Worm (Caenorhabditis elegans) whole organism, early embryonic: ENCODE results near the gene ZK795.2.

Source experiments
- B0310.2 ChIP-seq: sonication (generic microtip); optimal IDR thresholded peaks from 2 replicates; lab custom pipeline; 2016; ENCODE audit warnings: mild to moderate bottlenecking, missing genetic modification characterization, missing compliant biosample characterization
- F13C5.2 ChIP-seq: sonication (generic microtip); optimal IDR thresholded peaks from 2 replicates; lab custom pipeline; 2017; ENCODE audit warnings: mild to moderate bottlenecking, missing genetic modification characterization, inconsistent platforms, missing compliant biosample characterization
- aly-1 ChIP-seq: sonication (generic microtip); optimal IDR thresholded peaks from 2 replicates; lab custom pipeline; 2016; ENCODE audit warnings: missing genetic modification characterization, missing compliant biosample characterization
- ama-1 ChIP-seq: fragments of 150-350 bp; optimal IDR thresholded peaks from 2 replicates; lab custom pipeline; 2014
- ceh-13 ChIP-seq: fragments of 200-800 bp; sonication (Bioruptor generic); optimal IDR thresholded peaks from 2 replicates; lab custom pipeline; 2018; ENCODE audit warnings: mild to moderate bottlenecking, missing genetic modification characterization, missing compliant biosample characterization
- ceh-36 ChIP-seq: sonication (generic microtip); optimal IDR thresholded peaks from 2 replicates; lab custom pipeline; 2016; ENCODE audit warnings: missing genetic modification characterization, inconsistent platforms, missing compliant biosample characterization
- ets-7 ChIP-seq: sonication (generic microtip); optimal IDR thresholded peaks from 2 replicates; lab custom pipeline; 2016; ENCODE audit warnings: missing genotype, missing genetic modification characterization, missing compliant biosample characterization
- flt-1 ChIP-seq: fragments of 200-800 bp; sonication (Bioruptor generic); IDR thresholded peaks from 2 replicates; pipeline ENCODE4 v1.3.6; 2022; ENCODE audit warnings: missing genetic modification characterization, missing compliant biosample characterization
- hmbx-1 ChIP-seq: sonication (generic microtip); optimal IDR thresholded peaks from 2 replicates; lab custom pipeline; 2016; ENCODE audit warnings: mild to moderate bottlenecking, missing genetic modification characterization, missing compliant biosample characterization
- hmg-4 ChIP-seq: fragments of 200-800 bp; sonication (Bioruptor generic); optimal IDR thresholded peaks from 2 replicates; lab custom pipeline; 2018; ENCODE audit warnings: mild to moderate bottlenecking, missing genetic modification characterization, missing compliant biosample characterization
- hnd-1 ChIP-seq: sonication (generic microtip); optimal IDR thresholded peaks from 2 replicates; lab custom pipeline; 2016; ENCODE audit warnings: missing genetic modification characterization, missing compliant biosample characterization
- pes-1 ChIP-seq: fragments of 200-800 bp; sonication (Bioruptor generic); IDR thresholded peaks from 2 replicates; pipeline ENCODE4 v1.3.6; 2022; ENCODE audit warnings: missing genetic modification reagents, missing genetic modification characterization, missing compliant biosample characterization
- scrt-1 ChIP-seq: fragments of 200-800 bp; sonication (Bioruptor generic); IDR thresholded peaks from 2 replicates; pipeline ENCODE4 v1.3.6; 2022; ENCODE audit warnings: missing genetic modification characterization, missing compliant biosample characterization
- sea-1 ChIP-seq: fragments of 200-800 bp; sonication (Bioruptor generic); conservative IDR thresholded peaks from 2 replicates; pipeline ENCODE4 v1.3.6; 2022; ENCODE audit warnings: missing genetic modification characterization, missing compliant biosample characterization
- tbx-11 ChIP-seq: fragments of 200-800 bp; sonication (Bioruptor generic); IDR thresholded peaks from 2 replicates; pipeline ENCODE4 v1.3.6; 2022; ENCODE audit warnings: missing genetic modification characterization, missing compliant biosample characterization
- tbx-37 ChIP-seq: fragments of 200-800 bp; sonication (Bioruptor generic); conservative IDR thresholded peaks from 2 replicates; pipeline ENCODE4 v1.3.6; 2022; ENCODE audit warnings: missing genetic modification reagents, missing genetic modification characterization, missing compliant biosample characterization
- tra-4 ChIP-seq: sonication (generic microtip); optimal IDR thresholded peaks from 2 replicates; lab custom pipeline; 2017; ENCODE audit warnings: missing genetic modification characterization, missing compliant biosample characterization

Gene ZK795.2

ce11 chrIV:12545902-12546301 is 12.9 kb downstream of the ZK795.2 start:
- TF ChIP-seq pes-1 (GFP tag; lab: Robert Waterston, UW) (peak; percentile 33; the same call in 1 of the 2 replicates), ceh-13 (GFP tag; lab: Kevin White, UChicago) (no peak), tbx-11 (GFP tag; lab: Robert Waterston, UW) (no peak), sea-1 (GFP tag; lab: Robert Waterston, UW) (no peak), tbx-37 (GFP tag; lab: Robert Waterston, UW) (peak; percentile 45; the same call in 1 of the 2 replicates), tra-4 (tag; lab: Kevin White, UChicago) (no peak), ceh-36 (tag; lab: Kevin White, UChicago) (peak; percentile 71), B0310.2 (tag; lab: Kevin White, UChicago) (no peak), flt-1 (no peak), ets-7 (tag; lab: Kevin White, UChicago) (no peak), hmg-4 (peak; percentile 47), ama-1 (peak; percentile 71), aly-1 (tag; lab: Kevin White, UChicago) (no peak), hnd-1 (tag; lab: Kevin White, UChicago) (no peak), scrt-1 (GFP tag; lab: Robert Waterston, UW) (no peak), hmbx-1 (tag; lab: Kevin White, UChicago) (no peak), F13C5.2 (tag; lab: Kevin White, UChicago) (no peak)

- TF ChIP-seq tbx-11 (GFP tag; lab: Robert Waterston, UW): no peak
- no peak for TF ChIP-seq hmg-4
- no peak for TF ChIP-seq hmbx-1 (tag; lab: Kevin White, UChicago)
- TF ChIP-seq sea-1 (GFP tag; lab: Robert Waterston, UW): no peak
- no peak for TF ChIP-seq B0310.2 (tag; lab: Kevin White, UChicago)
- TF ChIP-seq F13C5.2 (tag; lab: Kevin White, UChicago): no peak
- no peak for TF ChIP-seq ets-7 (tag; lab: Kevin White, UChicago)
- no peak for TF ChIP-seq ama-1
- TF ChIP-seq tbx-37 (GFP tag; lab: Robert Waterston, UW): no peak
- TF ChIP-seq hnd-1 (tag; lab: Kevin White, UChicago): no peak
- no peak for TF ChIP-seq flt-1
- TF ChIP-seq ceh-13 (GFP tag; lab: Kevin White, UChicago): no peak
- no peak for TF ChIP-seq scrt-1 (GFP tag; lab: Robert Waterston, UW)
- no peak for TF ChIP-seq aly-1 (tag; lab: Kevin White, UChicago)
- no peak for TF ChIP-seq pes-1 (GFP tag; lab: Robert Waterston, UW)
- TF ChIP-seq ceh-36 (tag; lab: Kevin White, UChicago): no peak
- TF ChIP-seq tra-4 (tag; lab: Kevin White, UChicago): no peak
These were observed 13.4 kb downstream of the ZK795.2 start for ce11 chrIV:12545393-12545792.

ce11 chrIV:12544624-12545023 is 14.2 kb downstream of the ZK795.2 start:
- TF ChIP-seq ceh-13 (GFP tag; lab: Kevin White, UChicago) (no peak), tra-4 (tag; lab: Kevin White, UChicago) (no peak), aly-1 (tag; lab: Kevin White, UChicago) (no peak), ets-7 (tag; lab: Kevin White, UChicago) (no peak), hnd-1 (tag; lab: Kevin White, UChicago) (no peak), pes-1 (GFP tag; lab: Robert Waterston, UW) (peak; percentile 24; the same call in 1 of the 2 replicates), tbx-37 (GFP tag; lab: Robert Waterston, UW) (no peak), flt-1 (0 out of 2 replicates have a peak, but pooled peaks have one; percentile 12), ama-1 (no peak), ceh-36 (tag; lab: Kevin White, UChicago) (peak; percentile 5), B0310.2 (tag; lab: Kevin White, UChicago) (peak; percentile 28), hmbx-1 (tag; lab: Kevin White, UChicago) (no peak)

- no peak for TF ChIP-seq pes-1 (GFP tag; lab: Robert Waterston, UW)
- TF ChIP-seq B0310.2 (tag; lab: Kevin White, UChicago): no peak
- TF ChIP-seq tbx-37 (GFP tag; lab: Robert Waterston, UW): no peak
- TF ChIP-seq tbx-11 (GFP tag; lab: Robert Waterston, UW): no peak
- TF ChIP-seq hmg-4: no peak
- TF ChIP-seq sea-1 (GFP tag; lab: Robert Waterston, UW): no peak
- TF ChIP-seq hnd-1 (tag; lab: Kevin White, UChicago): no peak
- no peak for TF ChIP-seq F13C5.2 (tag; lab: Kevin White, UChicago)
These were observed 16.8 kb downstream of the ZK795.2 start, which contains the start of gene ham-1 for ce11 chrIV:12542011-12542410. TSS of gene ham-1 (plus strand) at chrIV:12542183.

- TF ChIP-seq flt-1 (no peak), hnd-1 (tag; lab: Kevin White, UChicago) (no peak), hmbx-1 (tag; lab: Kevin White, UChicago) (no peak), pes-1 (GFP tag; lab: Robert Waterston, UW) (no peak), sea-1 (GFP tag; lab: Robert Waterston, UW) (no peak), ama-1 (no peak), F13C5.2 (tag; lab: Kevin White, UChicago) (no peak), B0310.2 (tag; lab: Kevin White, UChicago) (no peak), scrt-1 (GFP tag; lab: Robert Waterston, UW) (no peak), tra-4 (tag; lab: Kevin White, UChicago) (no peak), ceh-36 (tag; lab: Kevin White, UChicago) (no peak), tbx-11 (GFP tag; lab: Robert Waterston, UW) (no peak), tbx-37 (GFP tag; lab: Robert Waterston, UW) (no peak), hmg-4 (no peak), ets-7 (tag; lab: Kevin White, UChicago) (no peak), aly-1 (tag; lab: Kevin White, UChicago) (no peak), ceh-13 (GFP tag; lab: Kevin White, UChicago) (no peak)
These were observed 18.5 kb downstream of the ZK795.2 start for ce11 chrIV:12540242-12540641.

- TF ChIP-seq hmg-4 (no peak), sea-1 (GFP tag; lab: Robert Waterston, UW) (no peak), scrt-1 (GFP tag; lab: Robert Waterston, UW) (no peak), aly-1 (tag; lab: Kevin White, UChicago) (no peak), hmbx-1 (tag; lab: Kevin White, UChicago) (no peak), ets-7 (tag; lab: Kevin White, UChicago) (no peak), F13C5.2 (tag; lab: Kevin White, UChicago) (no peak), tbx-11 (GFP tag; lab: Robert Waterston, UW) (no peak)
These were observed 21.1 kb downstream of the ZK795.2 start for ce11 chrIV:12537694-12538093.
